Worm (Caenorhabditis elegans) whole organism, young adult: ENCODE data around the gene acc-2.

Source experiments
- B0336.3 ChIP-seq: fragments of 200-800 bp; sonication (Bioruptor generic); IDR thresholded peaks from 2 replicates; pipeline ENCODE4 v1.3.6; 2022; ENCODE audit warnings: missing genetic modification characterization, missing compliant biosample characterization
- F37B4.10 ChIP-seq: fragments of 200-800 bp; sonication (Bioruptor generic); IDR thresholded peaks from 2 replicates; pipeline ENCODE4 v1.3.6; 2022; ENCODE audit warnings: missing genetic modification characterization, missing compliant biosample characterization
- F39B2.1 ChIP-seq: fragments of 200-800 bp; sonication (Bioruptor generic); IDR thresholded peaks from 2 replicates; pipeline ENCODE4 v1.3.6; 2022; ENCODE audit warnings: missing genetic modification reagents, missing genetic modification characterization, missing compliant biosample characterization
- F49E8.2 ChIP-seq: sonication (generic microtip); optimal IDR thresholded peaks from 3 replicates; lab custom pipeline; 2017; ENCODE audit warnings: missing genetic modification characterization, mild to moderate bottlenecking, missing compliant biosample characterization, antibody characterized with exemption, moderate library complexity; ENCODE audit not compliant: insufficient read depth
- F52B5.7 ChIP-seq: sonication (generic microtip); optimal IDR thresholded peaks from 2 replicates; lab custom pipeline; 2016; ENCODE audit warnings: mild to moderate bottlenecking, missing genetic modification characterization, missing compliant biosample characterization
- F55B11.4 ChIP-seq: sonication (generic microtip); optimal IDR thresholded peaks from 2 replicates; lab custom pipeline; 2016; ENCODE audit warnings: missing compliant biosample characterization, missing genetic modification characterization, borderline replicate concordance; ENCODE audit not compliant: insufficient read depth
- T26A5.8 ChIP-seq: sonication (generic microtip); optimal IDR thresholded peaks from 2 replicates; lab custom pipeline; 2016; ENCODE audit warnings: missing genetic modification characterization, missing compliant biosample characterization
- Y67H2A.10 ChIP-seq: fragments of 200-800 bp; sonication (Bioruptor generic); conservative IDR thresholded peaks from 2 replicates; pipeline ENCODE4 v1.3.6; 2022; ENCODE audit warnings: missing genetic modification reagents, missing genetic modification characterization, missing compliant biosample characterization
- Y79H2A.3 ChIP-seq: fragments of 200-800 bp; sonication (Bioruptor generic); conservative IDR thresholded peaks from 2 replicates; pipeline ENCODE4 v1.3.6; 2022; ENCODE audit warnings: missing genetic modification reagents, missing genetic modification characterization, missing compliant biosample characterization
- Y95B8A.8 ChIP-seq: fragments of 200-800 bp; sonication (Bioruptor generic); IDR thresholded peaks from 2 replicates; pipeline ENCODE4 v1.3.6; 2022; ENCODE audit warnings: missing genetic modification reagents, missing genetic modification characterization, missing compliant biosample characterization
- athp-1 ChIP-seq: sonication (generic microtip); optimal IDR thresholded peaks from 2 replicates; lab custom pipeline; 2017; ENCODE audit warnings: mild to moderate bottlenecking, missing genetic modification characterization, missing compliant biosample characterization
- cebp-1 ChIP-seq, 2 experiments: fragments of 200-800 bp in 1 of 2; sonication (Bioruptor generic) in 1 of 2; sonication (generic microtip) in 1 of 2; IDR thresholded peaks in 1 of 2; optimal IDR thresholded peaks in 1 of 2; 2 replicates each; pipeline versions ENCODE4 v1.3.6 to Lab custom; 2017 to 2022; ENCODE audit warnings: missing compliant biosample characterization in 2 of 2, missing genetic modification characterization in 2 of 2, mild to moderate bottlenecking in 1 of 2, missing genetic modification reagents in 1 of 2, moderate library complexity in 1 of 2
- ceh-100 ChIP-seq: fragments of 200-800 bp; sonication (Bioruptor generic); IDR thresholded peaks from 2 replicates; pipeline ENCODE4 v1.3.6; 2022; ENCODE audit warnings: missing genetic modification reagents, missing genetic modification characterization, missing compliant biosample characterization
- ceh-27 ChIP-seq: fragments of 200-800 bp; sonication (Bioruptor generic); optimal IDR thresholded peaks from 2 replicates; lab custom pipeline; 2018; ENCODE audit warnings: mild to moderate bottlenecking, missing genetic modification characterization, moderate library complexity, missing compliant biosample characterization
- ceh-40 ChIP-seq: fragments of 200-800 bp; sonication (Bioruptor generic); IDR thresholded peaks from 2 replicates; pipeline ENCODE4 v1.3.6; 2022; ENCODE audit warnings: missing genetic modification characterization, missing compliant biosample characterization
- chd-7 ChIP-seq: sonication (generic microtip); optimal IDR thresholded peaks from 2 replicates; lab custom pipeline; 2016; ENCODE audit warnings: mild to moderate bottlenecking, missing genetic modification characterization, moderate library complexity, missing compliant biosample characterization
- dpff-1 ChIP-seq: sonication (generic microtip); optimal IDR thresholded peaks from 2 replicates; lab custom pipeline; 2017; ENCODE audit warnings: mild to moderate bottlenecking, missing genetic modification characterization, missing compliant biosample characterization
- hmg-1.2 ChIP-seq: fragments of 200-800 bp; sonication (Bioruptor generic); IDR thresholded peaks from 2 replicates; pipeline ENCODE4 v1.3.6; 2022; ENCODE audit warnings: missing genetic modification reagents, missing genetic modification characterization, missing compliant biosample characterization
- hrde-1 ChIP-seq: sonication (generic microtip); optimal IDR thresholded peaks from 2 replicates; lab custom pipeline; 2016; ENCODE audit warnings: missing genetic modification characterization, mild to moderate bottlenecking, missing compliant biosample characterization, moderate library complexity, missing genotype, missing genetic modification reagents, borderline replicate concordance
- hsf-1 ChIP-seq: fragments of 200-800 bp; sonication (Bioruptor generic); IDR thresholded peaks from 2 replicates; pipeline ENCODE4 v1.3.6; 2022; ENCODE audit warnings: missing genetic modification reagents, missing genetic modification characterization, missing compliant biosample characterization
- lag-1 ChIP-seq: fragments of 200-800 bp; sonication (Bioruptor generic); IDR thresholded peaks from 2 replicates; pipeline ENCODE4 v1.3.6; 2022; ENCODE audit warnings: missing genetic modification reagents, missing genetic modification characterization, missing compliant biosample characterization
- lir-1 ChIP-seq: fragments of 200-800 bp; sonication (Bioruptor generic); conservative IDR thresholded peaks from 2 replicates; pipeline ENCODE4 v1.3.6; 2022; ENCODE audit warnings: missing genetic modification reagents, missing genetic modification characterization, missing compliant biosample characterization
- lsl-1 ChIP-seq: fragments of 200-800 bp; sonication (Bioruptor generic); optimal IDR thresholded peaks from 2 replicates; lab custom pipeline; 2018; ENCODE audit warnings: mild to moderate bottlenecking, missing genetic modification characterization, moderate library complexity, missing compliant biosample characterization
- madf-8 ChIP-seq: fragments of 200-800 bp; sonication (Bioruptor generic); conservative IDR thresholded peaks from 2 replicates; pipeline ENCODE4 v1.3.6; 2022; ENCODE audit warnings: missing genetic modification reagents, missing genetic modification characterization, missing compliant biosample characterization
- mel-28 ChIP-seq: sonication (generic microtip); optimal IDR thresholded peaks from 2 replicates; lab custom pipeline; 2016; ENCODE audit warnings: borderline replicate concordance, mild to moderate bottlenecking, missing genetic modification characterization, missing compliant biosample characterization
- nhr-90 ChIP-seq: sonication (generic microtip); optimal IDR thresholded peaks from 2 replicates; lab custom pipeline; 2016; ENCODE audit warnings: missing genotype, mild to moderate bottlenecking, missing genetic modification characterization, missing compliant biosample characterization
- pha-4 ChIP-seq: fragments of 150-350 bp; sonication (generic microtip); optimal IDR thresholded peaks from 2 replicates; lab custom pipeline; 2014; ENCODE audit warnings: missing biosample characterization, missing genetic modification reagents, missing genetic modification characterization
- rec-8 ChIP-seq, 2 experiments: sonication (generic microtip); optimal IDR thresholded peaks; 2 replicates each; lab custom pipeline; 2016; ENCODE audit warnings: mild to moderate bottlenecking in 2 of 2, missing genetic modification characterization in 2 of 2, missing genetic modification reagents in 2 of 2, missing genotype in 2 of 2, missing biosample characterization in 1 of 2, missing compliant biosample characterization in 1 of 2, moderate library complexity in 1 of 2
- repo-1 ChIP-seq: sonication (generic microtip); optimal IDR thresholded peaks from 2 replicates; lab custom pipeline; 2017; ENCODE audit warnings: mild to moderate bottlenecking, missing genetic modification characterization, missing compliant biosample characterization
- snpc-3.4 ChIP-seq: sonication (generic microtip); optimal IDR thresholded peaks from 2 replicates; lab custom pipeline; 2017; ENCODE audit warnings: missing genetic modification characterization, mild to moderate bottlenecking, missing compliant biosample characterization, antibody characterized with exemption, moderate library complexity, missing genotype, missing genetic modification reagents
- unc-130 ChIP-seq: sonication (generic microtip); optimal IDR thresholded peaks from 2 replicates; lab custom pipeline; 2016; ENCODE audit warnings: missing genetic modification reagents, missing genetic modification characterization, missing compliant biosample characterization
- unc-62 ChIP-seq: fragments of 150-350 bp; optimal IDR thresholded peaks from 2 replicates; lab custom pipeline; 2014; ENCODE audit warnings: missing biosample characterization, missing genetic modification reagents, missing genetic modification characterization
- ztf-18 ChIP-seq: sonication (generic microtip); optimal IDR thresholded peaks from 2 replicates; lab custom pipeline; 2016; ENCODE audit warnings: missing genotype, mild to moderate bottlenecking, missing genetic modification characterization, missing compliant biosample characterization
- ztf-22 ChIP-seq: fragments of 200-800 bp; sonication (Bioruptor generic); optimal IDR thresholded peaks from 2 replicates; lab custom pipeline; 2018; ENCODE audit warnings: mild to moderate bottlenecking, missing genetic modification characterization, moderate library complexity, missing compliant biosample characterization
- ztf-25 ChIP-seq: fragments of 200-800 bp; sonication (Bioruptor generic); IDR thresholded peaks from 2 replicates; pipeline ENCODE4 v1.3.6; 2022; ENCODE audit warnings: missing genetic modification reagents, missing genetic modification characterization, missing compliant biosample characterization
- ztf-28 ChIP-seq: fragments of 200-800 bp; sonication (Bioruptor generic); IDR thresholded peaks from 2 replicates; pipeline ENCODE4 v1.3.6; 2022; ENCODE audit warnings: missing genetic modification reagents, missing genetic modification characterization, missing compliant biosample characterization
- ztf-6 ChIP-seq: fragments of 200-800 bp; sonication (Bioruptor generic); IDR thresholded peaks from 2 replicates; pipeline ENCODE4 v1.3.6; 2022; ENCODE audit warnings: missing genetic modification reagents, missing genetic modification characterization, missing compliant biosample characterization

acc-2 gene

ce11 chrIV:9040393-9040792, 23.8 kb downstream of the acc-2 start, which contains the start of gene Y73F4A.3 (continued):
- TF ChIP-seq F49E8.2 (tag; lab: Kevin White, UChicago) (no peak), unc-62 (GFP tag; lab: Kevin White, UChicago) (no peak), cebp-1 (GFP tag; IDR thresholded peaks at IDR 0.05; lab: Robert Waterston, UW) (no peak), cebp-1 (tag; optimal IDR thresholded peaks at IDR 0.05; lab: Kevin White, UChicago) (no peak), dpff-1 (tag; lab: Kevin White, UChicago) (no peak)

- TF ChIP-seq lsl-1 (GFP tag; lab: Kevin White, UChicago) (no peak), ceh-27 (GFP tag; lab: Kevin White, UChicago) (no peak), F39B2.1 (GFP tag; lab: Robert Waterston, UW) (no peak), pha-4 (tag; lab: Kevin White, UChicago) (no peak), lir-1 (GFP tag; lab: Robert Waterston, UW) (no peak), B0336.3 (GFP tag; lab: Robert Waterston, UW) (no peak), F52B5.7 (tag; lab: Kevin White, UChicago) (no peak), lag-1 (no peak), nhr-90 (tag; lab: Kevin White, UChicago) (no peak), athp-1 (no peak), ceh-40 (no peak), chd-7 (no peak), ztf-25 (GFP tag; lab: Robert Waterston, UW) (no peak), mel-28 (tag; lab: Kevin White, UChicago) (no peak), F37B4.10 (GFP tag; lab: Robert Waterston, UW) (no peak), ztf-6 (GFP tag; lab: Robert Waterston, UW) (no peak), ztf-22 (GFP tag; lab: Kevin White, UChicago) (no peak), madf-8 (no peak), repo-1 (tag; lab: Kevin White, UChicago) (no peak)
- TF ChIP-seq, all 124 proteins: peak for 0
Observed at ce11 chrIV:9043224-9043623, 26.6 kb downstream of the acc-2 start, which contains the start of gene Y73F4A.2. TSS of gene Y73F4A.2 (minus strand) at chrIV:9043347.

- TF ChIP-seq T26A5.8 (tag; lab: Kevin White, UChicago) = no peak
- no peak for TF ChIP-seq ztf-28 (GFP tag; lab: Robert Waterston, UW)
- no peak for TF ChIP-seq hmg-1.2 (GFP tag; lab: Robert Waterston, UW)
- TF ChIP-seq unc-130 (GFP tag; lab: Kevin White, UChicago) = no peak
- no peak for TF ChIP-seq F49E8.2 (tag; lab: Kevin White, UChicago)
- no peak for TF ChIP-seq Y95B8A.8
- no peak for TF ChIP-seq ceh-100 (GFP tag; lab: Robert Waterston, UW)
- no peak for TF ChIP-seq F55B11.4
- no peak for TF ChIP-seq hsf-1 (GFP tag; lab: Robert Waterston, UW)
- TF ChIP-seq Y67H2A.10 (GFP tag; lab: Robert Waterston, UW) = no peak
- no peak for TF ChIP-seq rec-8 (tag; optimal IDR thresholded peaks at IDR 0.05; lab: Kevin White, UChicago)
- no peak for TF ChIP-seq dpff-1 (tag; lab: Kevin White, UChicago)
- TF ChIP-seq ztf-18 (tag; lab: Kevin White, UChicago) = no peak
- TF ChIP-seq madf-8 = no peak
- TF ChIP-seq Y79H2A.3 (GFP tag; lab: Robert Waterston, UW) = no peak
- no peak for TF ChIP-seq chd-7
- TF ChIP-seq hrde-1 = no peak
- TF ChIP-seq snpc-3.4 (tag; lab: Kevin White, UChicago) = no peak
- no peak for TF ChIP-seq pha-4 (tag; lab: Kevin White, UChicago)
Observed at ce11 chrIV:9045252-9045651, 28.7 kb downstream of the acc-2 start, which contains the start of gene Y73F4A.1. TSS of gene Y73F4A.1 (minus strand) at chrIV:9045352.
